Worm (Caenorhabditis elegans): Measurements from ENCODE around the gene K08D8.4.

ce11 chrIV:12876558-12876957 is 33.2 kb downstream of the K08D8.4 start:
- no peak for TF ChIP-seq unc-39 (tag; optimal IDR thresholded peaks at IDR 0.05)
- TF ChIP-seq mep-1 (tag; optimal IDR thresholded peaks at IDR 0.05), result no peak

All from whole organism, mixed stage, embryonic.